Worm (Caenorhabditis elegans): Measurements from ENCODE around the gene T26H5.14.
A peak's percentile ranks its signal among the peaks of the same experiment; 100 is the strongest.

T26H5.14 gene

DNA sequence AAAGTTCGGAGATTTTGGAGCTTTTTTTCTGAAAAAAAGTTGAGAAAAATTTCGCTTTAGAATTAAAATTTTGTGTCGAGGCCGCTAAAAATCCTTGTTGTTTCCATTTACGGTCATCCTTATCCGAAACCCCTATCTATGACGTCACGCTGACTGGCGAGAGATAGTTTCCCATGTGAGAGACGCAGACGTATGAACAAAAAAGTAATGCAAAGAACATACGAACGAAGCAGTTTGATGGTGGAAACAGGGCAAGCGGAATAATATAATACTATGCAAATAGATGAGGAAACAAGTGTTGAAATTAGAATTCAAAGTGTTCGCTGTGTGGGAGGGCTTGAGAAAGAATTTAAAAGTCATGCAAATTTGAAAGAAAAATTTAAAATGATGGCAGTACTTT is 50.1 kb downstream of the T26H5.14 start:
- TF ChIP-seq ama-1 (optimal IDR thresholded peaks at IDR 0.05) (no peak), C34F6.9 (tag; optimal IDR thresholded peaks at IDR 0.05) (no peak), R02D3.7 (tag; optimal IDR thresholded peaks at IDR 0.05) (no peak), nhr-6 (tag; optimal IDR thresholded peaks at IDR 0.05) (no peak), zag-1 (tag; optimal IDR thresholded peaks at IDR 0.05) (no peak), sma-9 (GFP tag; optimal IDR thresholded peaks at IDR 0.05) (peak; percentile 41), sma-9 (tag; optimal IDR thresholded peaks at IDR 0.05) (no peak), fos-1 (tag; optimal IDR thresholded peaks at IDR 0.05) (peak; percentile 36), lsy-2 (tag; optimal IDR thresholded peaks at IDR 0.05) (no peak)

Data from whole organism, L2 larva.